Worm (Caenorhabditis elegans) whole organism, early embryonic: Measurements from ENCODE around the gene R160.6.

ENCODE experiments used
- B0310.2 ChIP-seq: sonication (generic microtip); optimal IDR thresholded peaks from 2 replicates; lab custom pipeline; 2016; ENCODE audit warnings: mild to moderate bottlenecking, missing genetic modification characterization, missing compliant biosample characterization
- aly-1 ChIP-seq: sonication (generic microtip); optimal IDR thresholded peaks from 2 replicates; lab custom pipeline; 2016; ENCODE audit warnings: missing genetic modification characterization, missing compliant biosample characterization
- ama-1 ChIP-seq: fragments of 150-350 bp; optimal IDR thresholded peaks from 2 replicates; lab custom pipeline; 2014
- ets-7 ChIP-seq: sonication (generic microtip); optimal IDR thresholded peaks from 2 replicates; lab custom pipeline; 2016; ENCODE audit warnings: missing genotype, missing genetic modification characterization, missing compliant biosample characterization
- flt-1 ChIP-seq: fragments of 200-800 bp; sonication (Bioruptor generic); IDR thresholded peaks from 2 replicates; pipeline ENCODE4 v1.3.6; 2022; ENCODE audit warnings: missing genetic modification characterization, missing compliant biosample characterization
- hmg-4 ChIP-seq: fragments of 200-800 bp; sonication (Bioruptor generic); optimal IDR thresholded peaks from 2 replicates; lab custom pipeline; 2018; ENCODE audit warnings: mild to moderate bottlenecking, missing genetic modification characterization, missing compliant biosample characterization
- scrt-1 ChIP-seq: fragments of 200-800 bp; sonication (Bioruptor generic); IDR thresholded peaks from 2 replicates; pipeline ENCODE4 v1.3.6; 2022; ENCODE audit warnings: missing genetic modification characterization, missing compliant biosample characterization
- tbx-11 ChIP-seq: fragments of 200-800 bp; sonication (Bioruptor generic); IDR thresholded peaks from 2 replicates; pipeline ENCODE4 v1.3.6; 2022; ENCODE audit warnings: missing genetic modification characterization, missing compliant biosample characterization
- tra-4 ChIP-seq: sonication (generic microtip); optimal IDR thresholded peaks from 2 replicates; lab custom pipeline; 2017; ENCODE audit warnings: missing genetic modification characterization, missing compliant biosample characterization

- TF ChIP-seq B0310.2 (tag; lab: Kevin White, UChicago) (no peak), aly-1 (tag; lab: Kevin White, UChicago) (no peak), scrt-1 (no peak), ama-1 (lab: Kevin White, UChicago) (no peak), tbx-11 (GFP tag; lab: Robert Waterston, UW) (no peak), flt-1 (no peak), hmg-4 (GFP tag; lab: Kevin White, UChicago) (no peak), tra-4 (tag; lab: Kevin White, UChicago) (no peak), ets-7 (tag; lab: Kevin White, UChicago) (no peak)
Observed at ce11 chrX:4410280-4410911, 37.4 kb upstream of the R160.6 start.
